Fruit fly (Drosophila melanogaster): Measurements from ENCODE around the gene CG7164.
A peak's percentile ranks its signal among the peaks of the same experiment; 100 is the strongest.

The CG7164 gene

dm6 chr2L:7811249-7812002 is 30.2 kb downstream of the CG7164 start, which contains the start of gene LanB1:
Gene LanB1 (plus strand): TSS chr2L:7811438.
- TF ChIP-seq CG32006 (GFP tag; optimal IDR thresholded peaks at IDR 0.05) (no peak), Met (GFP tag; optimal IDR thresholded peaks at IDR 0.05) (no peak), eg (GFP tag; IDR thresholded peaks at IDR 0.05) (0 out of 3 replicates have a peak, but pooled peaks have one; percentile 40), CG6854 (GFP tag; optimal IDR thresholded peaks at IDR 0.05) (peak; percentile 39), Eip78C (GFP tag) (no peak), OdsH (GFP tag; optimal IDR thresholded peaks at IDR 0.05) (no peak), CG3919 (GFP tag; optimal IDR thresholded peaks at IDR 0.05) (peak; percentile 34), CG4318 (GFP tag; optimal IDR thresholded peaks at IDR 0.05) (no peak), CG15336 (GFP tag; IDR thresholded peaks at IDR 0.05) (peak; percentile 45; the same call in 1 of the 2 replicates), CG9139 (GFP tag; optimal IDR thresholded peaks at IDR 0.05) (no peak), Ets21C (GFP tag; optimal IDR thresholded peaks at IDR 0.05) (no peak), CG6808 (GFP tag; optimal IDR thresholded peaks at IDR 0.05) (peak; percentile 2), ss (GFP tag; optimal IDR thresholded peaks at IDR 0.05) (peak; percentile 21 to 51), Lpt (GFP tag; optimal IDR thresholded peaks at IDR 0.05) (peak; percentile 44), Sox14 (GFP tag; optimal IDR thresholded peaks at IDR 0.05) (no peak), acj6 (GFP tag; optimal IDR thresholded peaks at IDR 0.05) (no peak), Sox15 (GFP tag; optimal IDR thresholded peaks at IDR 0.05) (no peak), spab (GFP tag; optimal IDR thresholded peaks at IDR 0.05) (no peak), CG6276 (GFP tag; optimal IDR thresholded peaks at IDR 0.05) (peak; percentile 43), fkh (GFP tag; optimal IDR thresholded peaks at IDR 0.05) (peak; percentile 31), CG10631 (GFP tag; optimal IDR thresholded peaks at IDR 0.05) (no peak), CG6163 (GFP tag; IDR thresholded peaks at IDR 0.05) (peak; percentile 64; the same call in 2 of the 3 replicates), Smox (GFP tag; optimal IDR thresholded peaks at IDR 0.05) (no peak), CG8119 (GFP tag; IDR thresholded peaks at IDR 0.05) (peak; percentile 47; the same call in 1 of the 3 replicates)

dm6 chr2L:7812555-7813339 is 31.5 kb downstream of the CG7164 start:
- TF ChIP-seq pdm3 (GFP tag; optimal IDR thresholded peaks at IDR 0.05) (no peak), CG15336 (GFP tag; IDR thresholded peaks at IDR 0.05) (peak; percentile 36; the same call in 1 of the 2 replicates), CG6854 (GFP tag; optimal IDR thresholded peaks at IDR 0.05) (no peak), eg (GFP tag; IDR thresholded peaks at IDR 0.05) (0 out of 3 replicates have a peak, but pooled peaks have one; percentile 19), svp (GFP tag) (no peak), CG32006 (GFP tag; optimal IDR thresholded peaks at IDR 0.05) (peak; percentile 33), CG8319 (GFP tag; optimal IDR thresholded peaks at IDR 0.05) (no peak), CG10631 (GFP tag; optimal IDR thresholded peaks at IDR 0.05) (peak; percentile 7), Hr4 (GFP tag; optimal IDR thresholded peaks at IDR 0.05) (peak; percentile 15), OdsH (GFP tag; optimal IDR thresholded peaks at IDR 0.05) (peak; percentile 3)

- TF ChIP-seq Ets96B (tag; optimal IDR thresholded peaks at IDR 0.05) (no peak), ss (GFP tag; optimal IDR thresholded peaks at IDR 0.05) (peak in 1 of 2 experiments; percentile 44), CG3032 (tag; optimal IDR thresholded peaks at IDR 0.05) (no peak), svp (GFP tag) (no peak), fd85E (GFP tag; optimal IDR thresholded peaks at IDR 0.05) (no peak), fkh (GFP tag; optimal IDR thresholded peaks at IDR 0.05) (peak; percentile 99), dac (GFP tag; optimal IDR thresholded peaks at IDR 0.05) (no peak), Sox15 (GFP tag; optimal IDR thresholded peaks at IDR 0.05) (no peak), CG6808 (GFP tag; optimal IDR thresholded peaks at IDR 0.05) (peak; percentile 32), Hr4 (GFP tag; optimal IDR thresholded peaks at IDR 0.05) (no peak), cyc (GFP tag; optimal IDR thresholded peaks at IDR 0.05) (no peak), spab (GFP tag; optimal IDR thresholded peaks at IDR 0.05) (no peak), Eip78C (GFP tag) (peak; percentile 72), dsx (GFP tag; optimal IDR thresholded peaks at IDR 0.05; ENCODE audit: poor library complexity, severe bottlenecking) (peak; percentile 18), Hr38 (GFP tag; optimal IDR thresholded peaks at IDR 0.05) (no peak), CG6792 (GFP tag; optimal IDR thresholded peaks at IDR 0.05) (no peak)
These were observed 32.1 kb downstream of the CG7164 start for dm6 chr2L:7813357-7813756.
